Worm (Caenorhabditis elegans): ENCODE measurements around the gene R105.1.

The R105.1 gene

DNA sequence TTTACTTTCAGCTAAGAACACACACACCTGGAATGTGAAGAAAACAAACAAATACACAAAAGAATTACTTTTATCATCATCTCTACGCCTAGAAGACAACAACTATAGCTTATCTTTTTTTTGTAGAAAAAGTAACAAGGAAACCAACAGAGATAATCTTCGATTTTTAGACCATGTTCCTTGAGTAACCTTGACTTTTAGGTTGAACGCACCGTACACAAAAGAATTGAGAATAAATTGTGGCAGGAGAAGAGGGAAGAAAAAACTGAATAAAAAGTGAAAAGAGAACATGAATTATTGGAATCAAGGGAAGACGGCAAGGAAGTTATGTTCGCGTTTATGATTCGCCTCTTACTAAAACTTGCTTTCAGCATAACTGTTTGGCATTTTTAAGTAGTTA lies 7.4 kb downstream of the R105.1 start:
- TF ChIP-seq hmg-4 (GFP tag; optimal IDR thresholded peaks at IDR 0.05) (no peak), ceh-36 (tag; optimal IDR thresholded peaks at IDR 0.05) (no peak), ets-7 (tag; optimal IDR thresholded peaks at IDR 0.05) (no peak), sea-1 (GFP tag; conservative IDR thresholded peaks at IDR 0.05) (no peak), flt-1 (GFP tag; IDR thresholded peaks at IDR 0.05) (no peak), hmbx-1 (tag; optimal IDR thresholded peaks at IDR 0.05) (no peak)

DNA sequence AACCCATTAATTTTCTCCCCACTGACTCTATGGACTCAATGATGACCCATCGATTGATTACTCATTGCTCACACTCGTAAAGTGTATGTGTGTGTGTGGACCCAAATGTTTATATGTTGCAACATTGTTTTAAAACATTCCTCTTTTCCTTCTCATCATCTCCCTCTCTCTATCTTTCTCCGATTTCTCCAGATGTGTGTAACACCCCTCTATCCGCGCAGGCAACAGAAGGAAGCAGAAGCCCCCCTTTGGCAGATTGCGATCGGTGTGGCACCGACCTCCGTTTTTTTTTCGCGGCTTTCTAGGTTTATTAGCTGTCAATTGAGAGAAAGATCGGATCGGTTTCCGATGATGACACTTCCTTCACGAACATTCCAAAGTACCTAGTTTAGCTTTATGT lies 10.1 kb downstream of the R105.1 start:
- TF ChIP-seq aly-1 (tag; optimal IDR thresholded peaks at IDR 0.05) (no peak), tbx-11 (GFP tag; IDR thresholded peaks at IDR 0.05) (no peak), tbx-37 (GFP tag; conservative IDR thresholded peaks at IDR 0.05) (no peak), flt-1 (GFP tag; IDR thresholded peaks at IDR 0.05) (0 out of 2 replicates have a peak, but pooled peaks have one; percentile 21), scrt-1 (GFP tag; IDR thresholded peaks at IDR 0.05) (no peak), sea-1 (GFP tag; conservative IDR thresholded peaks at IDR 0.05) (no peak), hnd-1 (tag; optimal IDR thresholded peaks at IDR 0.05) (no peak)

DNA sequence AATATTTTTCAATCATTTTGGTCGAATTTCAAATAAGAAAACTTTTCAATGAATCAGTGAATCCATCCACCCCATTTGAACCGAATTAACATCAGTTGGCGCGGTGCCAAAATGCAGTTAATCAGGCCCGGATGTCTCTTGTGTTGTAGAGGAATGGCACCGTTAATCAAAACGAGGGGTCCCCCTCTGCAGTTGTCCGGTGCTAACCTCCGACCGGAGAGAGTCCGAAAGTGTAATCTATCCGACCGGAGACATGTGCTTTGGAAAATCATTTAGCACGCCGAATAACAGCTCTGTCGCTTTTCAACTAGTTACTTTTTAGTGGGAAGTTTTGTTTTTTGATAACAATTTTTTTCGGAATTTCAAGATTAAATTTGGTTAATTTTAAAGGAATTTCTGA lies 11.8 kb downstream of the R105.1 start:
- TF ChIP-seq scrt-1 (GFP tag; IDR thresholded peaks at IDR 0.05) = no peak
- TF ChIP-seq aly-1 (tag; optimal IDR thresholded peaks at IDR 0.05) = no peak
- no peak for TF ChIP-seq hmg-4 (GFP tag; optimal IDR thresholded peaks at IDR 0.05)
- no peak for TF ChIP-seq hnd-1 (tag; optimal IDR thresholded peaks at IDR 0.05)
- no peak for TF ChIP-seq hmbx-1 (tag; optimal IDR thresholded peaks at IDR 0.05)
- no peak for TF ChIP-seq sea-1 (GFP tag; conservative IDR thresholded peaks at IDR 0.05)

DNA sequence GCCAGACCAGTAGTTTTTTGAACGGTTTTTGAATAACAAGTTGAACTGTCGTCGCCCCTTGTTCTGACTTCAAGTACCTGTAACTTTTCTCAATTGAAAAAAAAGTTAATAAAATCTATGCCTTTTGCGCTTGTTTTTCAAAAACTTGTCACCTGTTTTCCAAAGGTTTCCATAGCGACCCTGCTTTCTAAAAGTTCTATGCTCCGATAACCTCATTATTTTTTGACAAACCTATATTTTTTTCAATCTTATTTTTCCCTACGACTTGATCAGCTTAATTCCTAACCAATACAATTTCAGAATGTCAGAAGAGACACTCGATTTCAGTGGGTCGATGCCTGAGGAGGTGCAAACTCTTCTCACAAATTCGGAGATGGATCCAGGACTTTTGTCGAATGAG lies 13.9 kb downstream of the R105.1 start, which contains the start of gene F29B9.8:
Gene F29B9.8, plus strand, starts transcription at position 301 of the 400 bp plus-strand sequence.
- TF ChIP-seq F13C5.2 (tag; optimal IDR thresholded peaks at IDR 0.05) = no peak

DNA sequence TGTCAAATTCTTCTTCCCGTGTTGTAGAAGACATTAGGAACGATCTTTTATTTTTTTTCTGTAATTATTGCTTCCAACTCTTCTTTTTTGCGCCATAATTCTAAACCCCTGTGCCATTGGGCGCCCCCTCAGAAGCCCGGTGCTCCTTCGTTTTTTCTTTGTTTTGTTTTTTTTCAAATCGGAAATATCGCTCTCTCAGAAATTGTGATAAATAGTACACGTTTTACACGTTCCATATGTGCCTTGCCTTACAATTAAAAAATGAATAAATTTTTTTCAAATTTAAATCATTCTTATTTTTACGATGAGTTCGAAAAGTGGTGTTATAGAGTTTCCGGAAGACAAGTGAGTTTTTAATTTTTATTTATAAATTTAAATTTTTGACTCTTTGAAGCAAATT lies 16.0 kb downstream of the R105.1 start, which contains the start of gene F29B9.7:
Gene F29B9.7, plus strand, starts transcription at position 301 of the 400 bp plus-strand sequence.
- TF ChIP-seq hmbx-1 (tag; optimal IDR thresholded peaks at IDR 0.05) (no peak), tbx-11 (GFP tag; IDR thresholded peaks at IDR 0.05) (no peak), hmg-4 (GFP tag; optimal IDR thresholded peaks at IDR 0.05) (no peak), hnd-1 (tag; optimal IDR thresholded peaks at IDR 0.05) (no peak), sea-1 (GFP tag; conservative IDR thresholded peaks at IDR 0.05) (no peak)

DNA sequence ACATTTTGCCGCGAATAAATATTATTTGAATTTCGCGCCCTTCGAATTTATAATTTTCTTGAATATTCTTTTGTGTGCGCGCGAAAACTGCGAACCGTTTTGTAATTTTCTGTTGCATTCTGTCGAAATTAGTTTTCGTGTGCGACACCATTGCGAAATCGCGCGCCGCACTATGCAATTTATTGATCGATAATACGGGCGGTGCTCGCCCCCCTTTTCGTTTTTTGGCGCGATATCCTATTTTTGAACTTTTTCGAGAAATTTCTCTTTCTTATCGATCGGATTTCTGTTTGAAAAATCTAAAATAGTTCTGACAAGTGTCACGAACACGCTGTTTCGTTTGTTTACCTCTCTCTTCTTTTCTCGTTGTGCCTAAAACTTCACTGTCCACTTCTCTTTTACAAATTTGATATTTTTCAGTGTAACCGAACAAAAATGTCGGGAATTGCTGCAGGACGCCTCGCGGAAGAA lies 17.2 kb downstream of the R105.1 start, which contains the start of gene ubc-9:
Gene ubc-9, plus strand, starts transcription at position 421 of the 471 bp plus-strand sequence.
- peak; percentile 6 for TF ChIP-seq ceh-36 (tag; optimal IDR thresholded peaks at IDR 0.05)
- TF ChIP-seq scrt-1 (GFP tag; IDR thresholded peaks at IDR 0.05) = no peak
- no peak for TF ChIP-seq hnd-1 (tag; optimal IDR thresholded peaks at IDR 0.05)
- TF ChIP-seq pes-1 (GFP tag; IDR thresholded peaks at IDR 0.05) = peak; percentile 65; the same call in 1 of the 2 replicates
- TF ChIP-seq aly-1 (tag; optimal IDR thresholded peaks at IDR 0.05) = no peak
- TF ChIP-seq F13C5.2 (tag; optimal IDR thresholded peaks at IDR 0.05) = peak; percentile 53
- 0 out of 2 replicates have a peak, but pooled peaks have one; percentile 58 for TF ChIP-seq sea-1 (GFP tag; conservative IDR thresholded peaks at IDR 0.05)
- no peak for TF ChIP-seq ceh-13 (GFP tag; optimal IDR thresholded peaks at IDR 0.05)
- no peak for TF ChIP-seq tra-4 (tag; optimal IDR thresholded peaks at IDR 0.05)

DNA sequence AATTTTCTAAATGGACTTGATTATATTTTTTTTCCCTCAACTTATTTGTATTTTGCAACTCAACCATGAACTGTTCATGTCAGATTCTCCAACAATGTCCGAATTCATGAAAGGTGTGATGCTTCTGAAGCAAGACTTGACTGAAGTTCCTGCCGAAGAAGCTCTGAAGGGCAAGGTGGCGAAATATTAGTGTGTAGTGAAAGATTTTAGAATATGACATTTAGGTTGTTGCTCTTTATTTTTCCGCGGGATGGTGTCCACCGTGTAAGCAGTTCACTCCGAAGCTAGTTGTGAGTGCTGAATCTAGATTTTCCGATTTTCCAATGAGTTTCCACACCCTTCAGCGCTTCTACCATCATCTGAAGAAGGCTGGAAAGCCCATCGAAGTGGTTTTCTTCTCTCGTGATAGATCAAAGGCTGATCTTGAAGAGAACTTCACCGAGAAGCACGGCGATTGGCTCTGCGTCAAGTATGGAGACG lies 18.9 kb downstream of the R105.1 start, which contains the start of gene F29B9.5:
Gene F29B9.5, plus strand, starts transcription at position 51 of the 480 bp plus-strand sequence.
- TF ChIP-seq ama-1 (optimal IDR thresholded peaks at IDR 0.05) = no peak
- TF ChIP-seq sea-1 (GFP tag; conservative IDR thresholded peaks at IDR 0.05) = no peak

DNA sequence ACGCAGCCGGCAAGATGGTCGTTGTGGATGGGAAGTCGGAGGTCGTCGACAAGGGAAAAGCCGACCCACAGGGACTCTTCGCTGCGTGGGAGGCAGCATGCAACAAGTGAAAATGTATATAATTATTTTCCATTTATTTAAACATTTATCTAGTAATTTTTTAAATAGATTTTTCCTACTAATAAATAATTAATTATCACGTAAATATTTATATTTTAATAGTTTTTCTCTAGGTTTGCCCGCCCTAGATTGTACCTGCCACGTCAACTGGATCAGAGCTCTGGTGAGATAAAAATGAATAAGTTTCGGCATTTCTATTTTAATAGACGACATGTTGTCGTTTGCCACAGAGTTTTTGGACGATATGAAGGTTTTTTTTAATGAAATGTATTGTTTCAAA lies 19.5 kb downstream of the R105.1 start, which contains the start of gene psr-1:
Gene psr-1, plus strand, starts transcription at position 301 of the 400 bp plus-strand sequence.
- TF ChIP-seq hnd-1 (tag; optimal IDR thresholded peaks at IDR 0.05) (no peak), tbx-37 (GFP tag; conservative IDR thresholded peaks at IDR 0.05) (no peak), scrt-1 (GFP tag; IDR thresholded peaks at IDR 0.05) (no peak), hmg-4 (GFP tag; optimal IDR thresholded peaks at IDR 0.05) (no peak), hmbx-1 (tag; optimal IDR thresholded peaks at IDR 0.05) (no peak), F13C5.2 (tag; optimal IDR thresholded peaks at IDR 0.05) (no peak), tra-4 (tag; optimal IDR thresholded peaks at IDR 0.05) (no peak), aly-1 (tag; optimal IDR thresholded peaks at IDR 0.05) (no peak), sea-1 (GFP tag; conservative IDR thresholded peaks at IDR 0.05) (no peak), ets-7 (tag; optimal IDR thresholded peaks at IDR 0.05) (no peak), tbx-11 (GFP tag; IDR thresholded peaks at IDR 0.05) (no peak), pes-1 (GFP tag; IDR thresholded peaks at IDR 0.05) (no peak), B0310.2 (tag; optimal IDR thresholded peaks at IDR 0.05) (no peak), flt-1 (GFP tag; IDR thresholded peaks at IDR 0.05) (no peak), ama-1 (optimal IDR thresholded peaks at IDR 0.05) (no peak), ceh-36 (tag; optimal IDR thresholded peaks at IDR 0.05) (no peak), ceh-13 (GFP tag; optimal IDR thresholded peaks at IDR 0.05) (no peak)

DNA sequence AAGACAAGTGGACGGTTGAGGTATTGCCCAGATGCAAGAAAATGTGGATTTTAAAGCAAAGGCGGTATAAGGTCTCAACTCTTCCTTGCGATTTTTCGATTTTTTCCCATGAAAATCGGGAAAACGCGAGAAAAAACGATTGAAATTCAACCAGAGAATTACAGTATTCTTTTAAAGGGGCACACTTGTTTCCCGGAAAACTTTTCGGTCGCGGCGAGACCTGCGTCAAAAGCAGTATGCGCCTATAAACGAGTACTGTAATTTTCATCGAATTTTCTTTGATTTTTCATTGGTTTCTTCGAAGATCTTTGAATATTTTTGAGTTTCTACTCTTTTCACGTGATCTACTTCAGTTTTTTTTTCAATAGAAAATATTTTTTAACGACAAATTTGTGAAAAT lies 20.2 kb downstream of the R105.1 start:
- TF ChIP-seq B0310.2 (tag; optimal IDR thresholded peaks at IDR 0.05) = no peak
- no peak for TF ChIP-seq ceh-36 (tag; optimal IDR thresholded peaks at IDR 0.05)
- TF ChIP-seq tra-4 (tag; optimal IDR thresholded peaks at IDR 0.05) = no peak
- TF ChIP-seq hmg-4 (GFP tag; optimal IDR thresholded peaks at IDR 0.05) = no peak
- TF ChIP-seq hnd-1 (tag; optimal IDR thresholded peaks at IDR 0.05) = no peak
- no peak for TF ChIP-seq ceh-13 (GFP tag; optimal IDR thresholded peaks at IDR 0.05)
- no peak for TF ChIP-seq sea-1 (GFP tag; conservative IDR thresholded peaks at IDR 0.05)
- TF ChIP-seq flt-1 (GFP tag; IDR thresholded peaks at IDR 0.05) = no peak
- TF ChIP-seq F13C5.2 (tag; optimal IDR thresholded peaks at IDR 0.05) = no peak
- TF ChIP-seq hmbx-1 (tag; optimal IDR thresholded peaks at IDR 0.05) = no peak
- TF ChIP-seq aly-1 (tag; optimal IDR thresholded peaks at IDR 0.05) = no peak
- no peak for TF ChIP-seq pes-1 (GFP tag; IDR thresholded peaks at IDR 0.05)
- no peak for TF ChIP-seq scrt-1 (GFP tag; IDR thresholded peaks at IDR 0.05)
- TF ChIP-seq tbx-37 (GFP tag; conservative IDR thresholded peaks at IDR 0.05) = no peak
- TF ChIP-seq ama-1 (optimal IDR thresholded peaks at IDR 0.05) = no peak
- TF ChIP-seq ets-7 (tag; optimal IDR thresholded peaks at IDR 0.05) = no peak
- TF ChIP-seq tbx-11 (GFP tag; IDR thresholded peaks at IDR 0.05) = no peak

All from whole organism, early embryonic.